Worm (Caenorhabditis elegans) whole organism, L1 larva: Measurements from ENCODE around the gene str-149.

ENCODE experiments used
- C04F5.9 ChIP-seq: sonication (generic microtip); optimal IDR thresholded peaks from 2 replicates; lab custom pipeline; 2016; ENCODE audit warnings: missing genetic modification characterization, missing compliant biosample characterization
- C16A3.4 ChIP-seq: fragments of 150-350 bp; optimal IDR thresholded peaks from 2 replicates; lab custom pipeline; 2014; ENCODE audit warnings: missing biosample characterization, missing genetic modification characterization
- alr-1 ChIP-seq: fragments of 200-800 bp; sonication (Bioruptor generic); optimal IDR thresholded peaks from 2 replicates; lab custom pipeline; 2018; ENCODE audit warnings: borderline replicate concordance, mild to moderate bottlenecking, missing genetic modification characterization, missing compliant biosample characterization
- blmp-1 ChIP-seq: fragments of 150-350 bp; optimal IDR thresholded peaks from 2 replicates; lab custom pipeline; 2014; ENCODE audit warnings: missing biosample characterization, missing genetic modification characterization
- ceh-63 ChIP-seq: fragments of 200-800 bp; sonication (Bioruptor generic); optimal IDR thresholded peaks from 2 replicates; lab custom pipeline; 2018; ENCODE audit warnings: mild to moderate bottlenecking, missing genetic modification characterization, missing compliant biosample characterization
- ceh-8 ChIP-seq: fragments of 200-800 bp; sonication (Bioruptor generic); optimal IDR thresholded peaks from 2 replicates; lab custom pipeline; 2018; ENCODE audit warnings: mild to moderate bottlenecking, missing genetic modification characterization, moderate library complexity, missing compliant biosample characterization
- ceh-88 ChIP-seq: fragments of 200-800 bp; sonication (Bioruptor generic); IDR thresholded peaks from 2 replicates; pipeline ENCODE4 v1.3.6; 2022; ENCODE audit warnings: missing genetic modification characterization, missing compliant biosample characterization
- dpl-1 ChIP-seq, 3 experiments: fragments of 150-350 bp in 2 of 3; sonication (generic microtip) in 1 of 3; optimal IDR thresholded peaks; 2 replicates each; lab custom pipeline; 2014 to 2017; ENCODE audit warnings: missing biosample characterization in 3 of 3, missing genetic modification characterization in 3 of 3, missing genetic modification reagents in 3 of 3
- dsc-1 ChIP-seq: sonication (generic microtip); optimal IDR thresholded peaks from 2 replicates; lab custom pipeline; 2016; ENCODE audit warnings: mild to moderate bottlenecking, missing genetic modification characterization, missing compliant biosample characterization
- elt-2 ChIP-seq: sonication (generic microtip); optimal IDR thresholded peaks from 2 replicates; lab custom pipeline; 2016; ENCODE audit warnings: missing genetic modification characterization, mild to moderate bottlenecking, inconsistent platforms, missing compliant biosample characterization, missing genetic modification reagents
- fkh-4 ChIP-seq: sonication (generic microtip); optimal IDR thresholded peaks from 2 replicates; lab custom pipeline; 2016; ENCODE audit warnings: missing compliant biosample characterization, missing genetic modification characterization, borderline replicate concordance
- fos-1 ChIP-seq: fragments of 150-350 bp; optimal IDR thresholded peaks from 2 replicates; lab custom pipeline; 2014; ENCODE audit warnings: missing biosample characterization, missing genetic modification characterization
- hlh-4 ChIP-seq: sonication (generic microtip); optimal IDR thresholded peaks from 2 replicates; lab custom pipeline; 2016; ENCODE audit warnings: mild to moderate bottlenecking, missing genetic modification characterization, missing compliant biosample characterization
- isw-1 ChIP-seq: fragments of 200-800 bp; sonication (Bioruptor generic); IDR thresholded peaks from 2 replicates; pipeline ENCODE4 v1.3.6; 2022; ENCODE audit warnings: missing genetic modification characterization, missing compliant biosample characterization
- jun-1 ChIP-seq: fragments of 150-350 bp; optimal IDR thresholded peaks from 2 replicates; lab custom pipeline; 2014; ENCODE audit warnings: missing biosample characterization, missing genetic modification reagents, missing genetic modification characterization
- lin-14 ChIP-seq: fragments of 200-800 bp; sonication (Bioruptor generic); optimal IDR thresholded peaks from 2 replicates; lab custom pipeline; 2018; ENCODE audit warnings: mild to moderate bottlenecking, missing genetic modification characterization, moderate library complexity, missing compliant biosample characterization
- lin-15B ChIP-seq: fragments of 150-350 bp; sonication (generic microtip); optimal IDR thresholded peaks from 3 replicates; lab custom pipeline; 2014; ENCODE audit warnings: missing biosample characterization, missing genetic modification characterization
- lin-35 ChIP-seq, 2 experiments: fragments of 150-350 bp; optimal IDR thresholded peaks; 2 replicates each; lab custom pipeline; 2014; ENCODE audit warnings: missing biosample characterization in 2 of 2, missing genetic modification characterization in 2 of 2, missing genetic modification reagents in 2 of 2
- lsy-2 ChIP-seq, 2 experiments: fragments of 150-350 bp; optimal IDR thresholded peaks; 2 replicates each; lab custom pipeline; 2014; ENCODE audit warnings: missing biosample characterization in 2 of 2, missing genetic modification characterization in 2 of 2
- mab-9 ChIP-seq: fragments of 200-800 bp; sonication (Bioruptor generic); IDR thresholded peaks from 2 replicates; pipeline ENCODE4 v1.3.6; 2022; ENCODE audit warnings: missing genetic modification reagents, missing genetic modification characterization, missing compliant biosample characterization
- mef-2 ChIP-seq: fragments of 150-350 bp; optimal IDR thresholded peaks from 2 replicates; lab custom pipeline; 2014; ENCODE audit warnings: missing biosample characterization, missing genetic modification characterization
- nhr-19 ChIP-seq: fragments of 200-800 bp; sonication (Bioruptor generic); conservative IDR thresholded peaks from 2 replicates; pipeline ENCODE4 v1.3.6; 2022; ENCODE audit warnings: missing genetic modification characterization, missing compliant biosample characterization
- nhr-20 ChIP-seq: sonication (generic microtip); optimal IDR thresholded peaks from 2 replicates; lab custom pipeline; 2016; ENCODE audit warnings: mild to moderate bottlenecking, missing genetic modification characterization, missing compliant biosample characterization
- nhr-237 ChIP-seq: fragments of 150-350 bp; optimal IDR thresholded peaks from 2 replicates; lab custom pipeline; 2014; ENCODE audit warnings: missing biosample characterization, missing genetic modification characterization
- nhr-28 ChIP-seq: fragments of 150-350 bp; optimal IDR thresholded peaks from 2 replicates; lab custom pipeline; 2014; ENCODE audit warnings: missing biosample characterization, missing genetic modification characterization
- nhr-47 ChIP-seq: sonication (generic microtip); optimal IDR thresholded peaks from 2 replicates; lab custom pipeline; 2016; ENCODE audit warnings: mild to moderate bottlenecking, missing genetic modification characterization, moderate library complexity, missing compliant biosample characterization
- nhr-71 ChIP-seq: sonication (generic microtip); optimal IDR thresholded peaks from 2 replicates; lab custom pipeline; 2016; ENCODE audit warnings: mild to moderate bottlenecking, missing genetic modification characterization, moderate library complexity, missing compliant biosample characterization
- nhr-77 ChIP-seq: fragments of 150-350 bp; optimal IDR thresholded peaks from 2 replicates; lab custom pipeline; 2014; ENCODE audit warnings: missing biosample characterization, missing genetic modification characterization
- nhr-84 ChIP-seq: sonication (generic microtip); optimal IDR thresholded peaks from 2 replicates; lab custom pipeline; 2017; ENCODE audit warnings: missing biosample characterization, missing genetic modification characterization
- nhr-85 ChIP-seq: sonication (generic microtip); peaks from one replicate; lab custom pipeline; 2016; ENCODE audit warnings: missing genetic modification characterization, inconsistent platforms, missing compliant biosample characterization
- rnt-1 ChIP-seq: sonication (generic microtip); optimal IDR thresholded peaks from 2 replicates; lab custom pipeline; 2016; ENCODE audit warnings: mild to moderate bottlenecking, missing genetic modification characterization, moderate library complexity, missing compliant biosample characterization
- skn-1 ChIP-seq: fragments of 150-350 bp; optimal IDR thresholded peaks from 2 replicates; lab custom pipeline; 2014; ENCODE audit warnings: missing biosample characterization, missing genetic modification characterization
- swsn-7 ChIP-seq: sonication (generic microtip); optimal IDR thresholded peaks from 2 replicates; lab custom pipeline; 2016; ENCODE audit warnings: missing genetic modification characterization, missing compliant biosample characterization
- xbp-1 ChIP-seq: sonication (generic microtip); optimal IDR thresholded peaks from 2 replicates; lab custom pipeline; 2016; ENCODE audit warnings: missing genetic modification characterization, missing compliant biosample characterization
- zip-4 ChIP-seq: fragments of 200-800 bp; sonication (Bioruptor generic); optimal IDR thresholded peaks from 2 replicates; lab custom pipeline; 2018; ENCODE audit warnings: mild to moderate bottlenecking, missing genetic modification characterization, moderate library complexity, missing compliant biosample characterization
- ztf-11 ChIP-seq, 2 experiments: sonication (generic microtip); optimal IDR thresholded peaks; 2 replicates each; lab custom pipeline; 2016 to 2017; ENCODE audit warnings: missing genetic modification characterization in 2 of 2, missing biosample characterization in 1 of 2, missing compliant biosample characterization in 1 of 2
- ztf-4 ChIP-seq: fragments of 150-350 bp; optimal IDR thresholded peaks from 2 replicates; lab custom pipeline; 2014; ENCODE audit warnings: missing biosample characterization, missing genetic modification characterization

The str-149 gene

ce11 chrV:16552929-16553328, 20.3 kb upstream of the str-149 start, which contains the start of gene Y32B12B.4 (continued):
- TF ChIP-seq xbp-1 (tag; lab: Kevin White, UChicago) = no peak

- no peak for TF ChIP-seq C04F5.9 (tag; lab: Kevin White, UChicago)
- TF ChIP-seq nhr-85 (tag; lab: Kevin White, UChicago) = no peak
- no peak for TF ChIP-seq dsc-1
- no peak for TF ChIP-seq elt-2
- TF ChIP-seq ceh-8 = no peak
- no peak for TF ChIP-seq mef-2 (tag; lab: Kevin White, UChicago)
- no peak for TF ChIP-seq nhr-237 (tag; lab: Kevin White, UChicago)
- TF ChIP-seq fos-1 (tag; lab: Kevin White, UChicago) = no peak
- no peak for TF ChIP-seq dpl-1 (GFP tag; optimal IDR thresholded peaks at IDR 0.05; lab: Kevin White, UChicago)
- no peak for TF ChIP-seq xbp-1 (tag; lab: Kevin White, UChicago)
- no peak for TF ChIP-seq isw-1
- TF ChIP-seq swsn-7 (tag; lab: Kevin White, UChicago) = no peak
- no peak for TF ChIP-seq skn-1 (tag; lab: Kevin White, UChicago)
- TF ChIP-seq lin-15B (tag; lab: Kevin White, UChicago) = no peak
- TF ChIP-seq ceh-63 (GFP tag; lab: Kevin White, UChicago) = no peak
- no peak for TF ChIP-seq nhr-77 (tag; lab: Kevin White, UChicago)
- no peak for TF ChIP-seq jun-1 (tag; lab: Kevin White, UChicago)
- no peak for TF ChIP-seq mab-9
- TF ChIP-seq blmp-1 (tag; lab: Kevin White, UChicago) = no peak
- TF ChIP-seq, all 84 proteins: peak for 0
Observed at ce11 chrV:16565639-16566038, 7.6 kb upstream of the str-149 start, which contains the start of gene sru-45. TSS of gene sru-45 (plus strand) at chrV:16565939.

- TF ChIP-seq nhr-19 (GFP tag; lab: Robert Waterston, UW) = no peak
- TF ChIP-seq C16A3.4 (tag; lab: Kevin White, UChicago) = no peak
- no peak for TF ChIP-seq rnt-1 (tag; lab: Kevin White, UChicago)
- TF ChIP-seq lsy-2 (tag; optimal IDR thresholded peaks at IDR 0.05; lab: Kevin White, UChicago) = no peak
- no peak for TF ChIP-seq ztf-11 (tag; optimal IDR thresholded peaks at IDR 0.05; lab: Kevin White, UChicago)
- TF ChIP-seq alr-1 (tag; lab: Kevin White, UChicago) = no peak
- no peak for TF ChIP-seq C04F5.9 (tag; lab: Kevin White, UChicago)
- no peak for TF ChIP-seq jun-1 (tag; lab: Kevin White, UChicago)
- no peak for TF ChIP-seq nhr-47 (tag; lab: Kevin White, UChicago)
- TF ChIP-seq nhr-85 (tag; lab: Kevin White, UChicago) = no peak
- no peak for TF ChIP-seq ceh-88 (GFP tag; lab: Robert Waterston, UW)
- no peak for TF ChIP-seq nhr-84
Observed at ce11 chrV:16568056-16568455, 5.2 kb upstream of the str-149 start.

ce11 chrV:16570697-16571096, 2.6 kb upstream of the str-149 start, which contains the start of gene nhr-233:
TSS of gene nhr-233 (minus strand) at chrV:16570797.
- no peak for TF ChIP-seq blmp-1 (tag; lab: Kevin White, UChicago)
- TF ChIP-seq nhr-71 (tag; lab: Kevin White, UChicago) = no peak
- TF ChIP-seq ztf-4 (tag; lab: Kevin White, UChicago) = no peak
- TF ChIP-seq lin-35 (GFP tag; optimal IDR thresholded peaks at IDR 0.05; lab: Kevin White, UChicago) = no peak
- TF ChIP-seq nhr-20 (tag; lab: Kevin White, UChicago) = no peak
- TF ChIP-seq xbp-1 (tag; lab: Kevin White, UChicago) = no peak
- TF ChIP-seq nhr-28 (tag; lab: Kevin White, UChicago) = no peak
- no peak for TF ChIP-seq zip-4
- TF ChIP-seq fkh-4 = no peak
- no peak for TF ChIP-seq hlh-4 (tag; lab: Kevin White, UChicago)
- TF ChIP-seq lin-14 = no peak
- no peak for TF ChIP-seq swsn-7 (tag; lab: Kevin White, UChicago)
- TF ChIP-seq, all 84 proteins: peak for 0
